Worm (Caenorhabditis elegans) whole organism, late embryonic: ENCODE data around the gene F35E8.7.

Source experiments
- ceh-14 ChIP-seq: sonication (generic microtip); optimal IDR thresholded peaks from 2 replicates; lab custom pipeline; 2016; ENCODE audit warnings: missing genotype, missing genetic modification characterization, missing compliant biosample characterization
- che-1 ChIP-seq: sonication (generic microtip); optimal IDR thresholded peaks from 2 replicates; lab custom pipeline; 2016; ENCODE audit warnings: mild to moderate bottlenecking, missing genetic modification characterization, missing compliant biosample characterization
- lim-6 ChIP-seq: sonication (generic microtip); optimal IDR thresholded peaks from 2 replicates; lab custom pipeline; 2016; ENCODE audit warnings: missing genetic modification characterization, missing compliant biosample characterization
- nhr-11 ChIP-seq: fragments of 150-350 bp; optimal IDR thresholded peaks from 2 replicates; lab custom pipeline; 2014; ENCODE audit warnings: missing biosample characterization, missing genetic modification characterization
- pqm-1 ChIP-seq: sonication (generic microtip); optimal IDR thresholded peaks from 2 replicates; lab custom pipeline; 2016; ENCODE audit warnings: missing genetic modification characterization, missing compliant biosample characterization
- unc-86 ChIP-seq: sonication (generic microtip); optimal IDR thresholded peaks from 2 replicates; lab custom pipeline; 2016; ENCODE audit warnings: missing genetic modification characterization, missing compliant biosample characterization

- TF ChIP-seq ceh-14 (no peak), unc-86 (tag; lab: Kevin White, UChicago) (no peak), pqm-1 (tag; lab: Kevin White, UChicago) (no peak), lim-6 (tag; lab: Kevin White, UChicago) (no peak), nhr-11 (no peak), che-1 (tag; lab: Kevin White, UChicago) (no peak)
These were observed 37.5 kb upstream of the F35E8.7 start, which contains the start of gene nhr-102 for ce11 chrV:15876308-15876707.
